Fruit fly (Drosophila melanogaster) whole organism, larva: ENCODE data around the gene Ppt2.

Source experiments
- noc ChIP-seq: fragments of 200-800 bp; sonication (Bioruptor generic); optimal IDR thresholded peaks from 3 replicates; lab custom pipeline; 2019; ENCODE audit warnings: missing biosample characterization, mild to moderate bottlenecking, missing genetic modification characterization, moderate library complexity

Ppt2 gene

DNA sequence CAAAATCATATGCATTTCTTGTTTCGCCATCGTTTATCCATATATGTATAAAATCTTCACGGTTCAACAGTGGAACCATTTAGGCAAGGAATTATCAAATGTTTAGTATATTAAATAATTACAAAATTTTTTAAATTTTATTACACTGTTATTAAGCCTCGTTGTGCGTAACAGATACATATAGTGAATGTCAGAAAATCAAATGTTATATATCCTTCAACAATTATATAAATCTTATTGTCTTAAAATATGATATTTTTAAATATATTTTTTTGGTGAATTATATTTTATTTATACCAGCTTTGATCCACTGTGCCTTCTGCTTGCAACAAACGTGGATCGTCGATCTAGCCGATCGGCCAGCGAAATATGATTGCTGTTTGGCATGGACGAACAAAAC lies 27.0 kb downstream of the Ppt2 start:
- TF ChIP-seq noc (tag; lab: Kevin White, UChicago), result no peak

DNA sequence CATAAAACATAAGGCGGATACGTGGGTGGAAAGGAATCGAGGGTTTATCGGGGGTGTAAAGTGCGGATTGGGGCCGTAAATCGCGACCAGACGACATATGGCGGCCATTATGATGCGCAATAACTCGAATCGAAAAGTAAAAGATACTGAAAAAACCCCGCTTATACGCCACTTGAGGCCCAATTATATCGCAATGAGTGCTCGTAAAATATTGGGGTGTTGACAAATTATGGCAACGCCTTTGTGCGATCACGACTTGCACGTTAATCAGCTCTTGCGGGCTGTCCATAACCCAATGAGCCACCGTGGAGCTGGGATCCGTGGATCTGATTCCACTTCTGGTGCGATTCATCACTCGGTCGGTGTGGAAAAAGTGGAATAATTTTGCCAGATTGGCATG lies 29.7 kb downstream of the Ppt2 start:
- TF ChIP-seq noc (tag; lab: Kevin White, UChicago), result no peak

DNA sequence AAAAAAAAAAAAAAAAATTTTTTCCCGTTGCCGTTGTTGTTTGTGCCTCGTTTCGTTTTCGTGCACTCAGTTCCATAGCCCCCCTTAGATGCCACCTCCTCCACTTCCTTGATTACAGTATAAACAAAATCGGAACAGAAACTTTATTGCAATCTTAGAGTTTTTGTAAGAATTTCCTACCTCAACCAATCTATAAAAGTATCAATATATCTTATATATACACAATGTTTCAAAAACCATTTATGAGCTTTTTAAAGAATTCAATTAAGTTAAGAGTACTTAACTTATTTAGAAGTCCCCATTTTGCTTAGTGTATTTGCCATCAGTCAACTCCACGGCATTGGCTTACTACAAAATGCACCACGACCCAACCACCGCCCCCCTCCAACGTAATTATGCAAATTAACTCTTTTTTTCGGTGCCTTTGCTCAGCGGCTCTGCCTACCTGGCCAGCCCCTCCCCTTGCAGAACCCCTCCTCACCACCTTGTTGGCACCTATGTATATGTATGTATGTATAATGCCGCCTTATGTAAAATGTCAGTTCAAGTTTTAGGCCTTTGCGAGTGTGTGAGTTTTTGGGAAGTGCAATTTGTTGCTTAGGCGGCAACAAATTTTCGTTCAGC lies 37.7 kb downstream of the Ppt2 start:
- TF ChIP-seq noc (tag; lab: Kevin White, UChicago), result no peak

DNA sequence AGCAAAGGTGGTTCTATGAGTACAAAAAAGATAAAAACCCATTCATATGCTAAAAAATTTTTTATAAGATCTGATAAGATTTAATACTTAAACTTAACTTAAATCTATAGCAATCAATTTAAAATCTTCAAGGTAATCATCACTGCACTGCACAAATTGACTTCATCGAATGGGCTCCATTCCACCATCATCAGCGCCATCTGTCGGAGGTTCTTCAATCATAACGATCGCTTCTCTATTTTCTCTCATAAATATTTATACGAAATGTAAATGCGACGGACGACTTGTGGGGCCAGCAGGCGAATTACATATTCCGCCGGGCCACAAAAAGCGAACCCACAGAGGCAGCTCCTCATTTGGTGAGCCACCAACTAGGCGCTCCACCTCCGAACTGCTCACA lies 38.4 kb downstream of the Ppt2 start:
- no peak for TF ChIP-seq noc (tag; lab: Kevin White, UChicago)

DNA sequence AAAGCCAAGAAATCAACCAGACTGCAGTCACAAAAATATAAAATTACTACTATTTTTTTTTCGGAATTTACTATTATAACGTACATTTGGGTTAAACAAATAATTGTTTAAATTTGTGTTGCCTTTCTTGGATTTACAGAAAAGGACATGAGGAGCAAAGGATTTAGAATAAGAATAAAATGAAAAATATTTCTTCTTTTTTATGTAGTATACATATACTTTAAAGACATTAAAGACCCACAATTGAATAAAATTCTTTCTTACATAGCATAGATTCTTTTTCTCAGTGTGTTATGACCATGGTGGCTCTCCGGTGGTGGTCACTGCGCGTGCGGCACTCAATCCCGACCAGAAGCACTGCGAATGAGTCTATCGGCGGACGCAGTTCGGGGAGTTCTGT lies 39.1 kb downstream of the Ppt2 start:
- TF ChIP-seq noc (tag; lab: Kevin White, UChicago), result no peak

DNA sequence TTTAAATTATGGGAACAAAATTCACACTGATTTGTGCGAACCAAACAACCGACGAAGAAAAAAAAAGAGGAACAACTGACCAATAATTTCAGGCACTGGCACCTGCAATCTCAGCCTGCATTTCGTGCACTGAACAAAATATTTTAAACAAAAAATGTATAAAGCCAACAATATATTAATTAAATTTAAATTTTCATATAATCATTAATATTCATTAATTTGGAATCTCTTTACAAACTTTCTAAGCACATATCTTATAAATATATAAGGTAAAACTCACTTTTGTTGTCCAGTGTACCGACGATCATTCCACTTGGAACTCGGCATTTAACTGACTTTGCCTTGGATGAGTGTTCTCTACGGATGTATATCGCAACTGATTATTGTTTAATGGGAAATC lies 42.0 kb downstream of the Ppt2 start:
- TF ChIP-seq noc (tag; lab: Kevin White, UChicago), result no peak

DNA sequence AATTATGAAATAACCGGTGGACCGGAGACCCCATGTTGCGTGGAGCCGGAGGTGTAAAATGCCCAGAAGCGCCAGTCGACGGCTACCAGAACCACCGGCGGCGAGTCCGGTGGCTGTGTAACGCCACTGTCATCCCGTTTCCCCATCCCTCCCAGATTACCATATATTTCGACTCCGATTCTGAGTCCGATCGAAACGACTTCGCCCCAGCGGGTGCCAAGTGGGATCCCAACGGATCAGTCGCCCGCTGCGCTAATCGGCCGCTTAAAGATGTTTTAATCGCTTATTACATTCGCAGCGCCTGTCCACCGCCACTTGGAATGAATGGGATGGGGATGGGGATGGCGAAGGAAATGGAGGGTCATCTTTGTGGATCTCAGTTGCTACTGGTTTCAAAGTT lies 42.7 kb downstream of the Ppt2 start:
- no peak for TF ChIP-seq noc (tag; lab: Kevin White, UChicago)

DNA sequence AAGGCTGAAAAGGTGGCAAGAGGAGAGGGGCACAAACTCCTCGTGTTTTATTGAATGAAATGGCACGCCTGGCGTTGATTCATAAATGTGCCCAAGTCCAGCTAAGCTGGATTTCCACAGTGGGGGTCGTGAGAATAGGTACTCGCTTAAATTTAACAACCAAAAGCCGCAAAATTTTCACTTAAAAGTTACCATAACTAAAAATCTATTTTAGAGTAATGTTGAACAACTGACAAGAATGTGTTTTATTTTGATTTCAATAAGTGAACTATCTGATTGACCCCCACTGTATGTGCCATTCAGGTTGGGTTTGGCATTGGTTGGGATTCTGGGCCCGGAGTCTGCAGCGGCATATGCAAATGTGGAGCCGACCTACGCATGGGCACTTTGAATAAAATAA lies 43.8 kb downstream of the Ppt2 start:
- no peak for TF ChIP-seq noc (tag; lab: Kevin White, UChicago)

DNA sequence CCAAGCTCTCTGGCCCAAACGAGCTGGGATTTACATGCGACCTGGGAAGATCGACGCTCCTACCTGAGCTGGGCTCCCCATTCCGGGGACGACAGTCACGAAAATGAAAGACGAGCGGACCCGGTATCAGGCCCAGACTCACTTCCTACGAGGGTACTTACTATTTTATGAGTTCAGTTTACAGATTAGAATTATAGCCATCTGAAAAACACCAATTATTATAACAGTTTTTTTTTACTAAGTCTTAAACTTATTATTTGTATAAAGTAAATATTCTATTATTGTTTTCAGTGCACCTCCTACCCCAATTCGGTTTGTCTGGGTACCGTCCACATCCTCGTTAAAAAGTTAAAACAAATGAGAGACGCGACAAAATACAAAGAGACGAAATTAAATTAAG lies 46.3 kb downstream of the Ppt2 start:
- no peak for TF ChIP-seq noc (tag; lab: Kevin White, UChicago)

DNA sequence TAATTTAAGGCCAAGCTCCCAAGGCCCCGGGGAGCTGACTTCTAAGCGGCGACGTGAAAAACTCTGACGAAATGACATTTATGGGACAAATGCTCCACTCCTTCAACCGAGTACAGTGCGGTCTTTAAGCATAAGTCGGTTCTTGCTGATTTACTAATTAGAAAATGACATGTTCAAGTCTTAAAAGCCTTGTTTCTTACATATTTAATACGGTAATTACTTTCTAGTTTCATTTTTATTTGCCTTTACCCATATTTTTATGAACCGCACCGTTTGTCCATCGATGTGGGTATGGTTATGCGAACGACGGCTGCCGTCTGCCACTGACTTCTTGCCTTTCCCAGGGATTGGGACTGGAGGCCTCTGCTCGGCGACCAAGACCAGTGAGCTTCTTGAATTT lies 48.3 kb downstream of the Ppt2 start:
- no peak for TF ChIP-seq noc (tag; lab: Kevin White, UChicago)
